Worm (Caenorhabditis elegans) whole organism, midembryonic: Measurements from ENCODE around the gene nhr-10.

Experiments used
- T22C8.4 ChIP-seq: fragments of 200-800 bp; sonication (Bioruptor generic); IDR thresholded peaks from 2 replicates; pipeline ENCODE4 v1.3.6; 2022; ENCODE audit warnings: missing genetic modification characterization, missing compliant biosample characterization
- tab-1 ChIP-seq: fragments of 200-800 bp; sonication (Bioruptor generic); IDR thresholded peaks from 2 replicates; pipeline ENCODE4 v1.3.6; 2022; ENCODE audit warnings: missing genetic modification characterization, missing compliant biosample characterization

DNA sequence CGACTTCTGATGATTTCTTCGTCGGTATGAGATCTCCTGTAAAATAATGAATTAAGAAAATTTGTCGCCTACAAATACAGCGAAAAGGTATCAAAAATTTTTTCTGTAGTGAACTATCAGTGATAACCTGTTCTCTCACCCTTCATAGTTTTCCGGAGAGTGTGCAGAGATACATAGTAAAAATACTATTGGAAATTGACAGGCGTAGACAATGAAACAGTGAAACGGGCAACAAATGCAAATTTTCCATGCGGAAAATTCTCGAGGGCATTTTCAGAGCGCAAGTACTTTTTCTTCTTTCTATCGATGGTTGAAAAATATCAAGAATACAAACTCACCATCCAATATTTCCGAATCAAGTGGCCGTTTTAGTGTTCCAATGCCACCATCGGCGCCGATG, 28.1 kb downstream of the nhr-10 start:
- no peak for TF ChIP-seq T22C8.4
- TF ChIP-seq tab-1 (GFP tag; lab: Robert Waterston, UW) = no peak
